Worm (Caenorhabditis elegans): ENCODE data around the gene tmem-131.

DNA sequence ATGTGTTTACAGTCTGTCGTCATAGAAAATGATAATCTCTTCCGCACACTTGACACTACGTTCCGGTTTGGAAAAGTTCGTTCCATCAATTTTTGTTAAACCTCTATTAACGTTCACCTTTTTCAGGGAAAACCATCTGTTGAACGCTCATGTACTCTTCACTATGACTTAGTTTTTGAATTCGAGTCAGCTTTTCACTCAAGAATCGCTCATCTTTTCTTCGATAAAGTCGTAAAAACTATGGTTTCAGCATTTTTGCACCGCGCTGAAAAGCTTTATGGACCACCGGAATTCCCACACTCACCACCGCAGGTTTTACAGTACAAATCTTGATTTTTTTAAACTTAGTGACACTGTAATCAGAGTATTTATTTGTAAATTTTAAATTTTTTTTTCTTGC is 25.7 kb upstream of the tmem-131 start:
- no peak for TF ChIP-seq tag-97 (GFP tag; IDR thresholded peaks at IDR 0.05)
- no peak for TF ChIP-seq nhr-111 (GFP tag; optimal IDR thresholded peaks at IDR 0.05)
- TF ChIP-seq madf-9 (GFP tag; conservative IDR thresholded peaks at IDR 0.05) = no peak
- TF ChIP-seq lir-3 (tag; optimal IDR thresholded peaks at IDR 0.05) = no peak
- TF ChIP-seq zag-1 (tag; optimal IDR thresholded peaks at IDR 0.05) = no peak
- no peak for TF ChIP-seq ama-1 (optimal IDR thresholded peaks at IDR 0.05)
- TF ChIP-seq pha-4 (GFP tag; IDR thresholded peaks at IDR 0.05) = no peak
- no peak for TF ChIP-seq pha-4 (tag; optimal IDR thresholded peaks at IDR 0.05)
- no peak for TF ChIP-seq unc-62 (GFP tag; optimal IDR thresholded peaks at IDR 0.05 in 1 of 2)
- no peak for TF ChIP-seq unc-62 (tag; optimal IDR thresholded peaks at IDR 0.05)
- TF ChIP-seq F37D6.2 (tag; optimal IDR thresholded peaks at IDR 0.05) = no peak
- no peak for TF ChIP-seq daf-12 (tag; optimal IDR thresholded peaks at IDR 0.05)
- TF ChIP-seq pqm-1 (tag; optimal IDR thresholded peaks at IDR 0.05) = no peak
- no peak for TF ChIP-seq ces-1 (GFP tag; optimal IDR thresholded peaks at IDR 0.05)
